Fruit fly (Drosophila melanogaster): ENCODE results near the gene sesB.

dm6 chrX:10742578-10742976 is 44.2 kb downstream of the sesB start:
- TF ChIP-seq cnc (optimal IDR thresholded peaks at IDR 0.05) (no peak), CG1620 (GFP tag; optimal IDR thresholded peaks at IDR 0.05) (no peak), bab1 (GFP tag; optimal IDR thresholded peaks at IDR 0.05) (no peak), cic (GFP tag; optimal IDR thresholded peaks at IDR 0.05) (peak; percentile 9), Crg-1 (GFP tag; optimal IDR thresholded peaks at IDR 0.05) (no peak), ovo (GFP tag; optimal IDR thresholded peaks at IDR 0.05) (no peak), CG7101 (tag; optimal IDR thresholded peaks at IDR 0.05) (no peak), Hr96 (GFP tag; optimal IDR thresholded peaks at IDR 0.05) (no peak), CG7045 (GFP tag; optimal IDR thresholded peaks at IDR 0.05) (no peak)
